Worm (Caenorhabditis elegans) whole organism, early embryonic: ENCODE data around the gene ndub-8.

Experiments used
- B0310.2 ChIP-seq: sonication (generic microtip); optimal IDR thresholded peaks from 2 replicates; lab custom pipeline; 2016; ENCODE audit warnings: mild to moderate bottlenecking, missing genetic modification characterization, missing compliant biosample characterization
- F13C5.2 ChIP-seq: sonication (generic microtip); optimal IDR thresholded peaks from 2 replicates; lab custom pipeline; 2017; ENCODE audit warnings: mild to moderate bottlenecking, missing genetic modification characterization, inconsistent platforms, missing compliant biosample characterization
- aly-1 ChIP-seq: sonication (generic microtip); optimal IDR thresholded peaks from 2 replicates; lab custom pipeline; 2016; ENCODE audit warnings: missing genetic modification characterization, missing compliant biosample characterization
- ama-1 ChIP-seq: fragments of 150-350 bp; optimal IDR thresholded peaks from 2 replicates; lab custom pipeline; 2014
- ceh-13 ChIP-seq: fragments of 200-800 bp; sonication (Bioruptor generic); optimal IDR thresholded peaks from 2 replicates; lab custom pipeline; 2018; ENCODE audit warnings: mild to moderate bottlenecking, missing genetic modification characterization, missing compliant biosample characterization
- ceh-36 ChIP-seq: sonication (generic microtip); optimal IDR thresholded peaks from 2 replicates; lab custom pipeline; 2016; ENCODE audit warnings: missing genetic modification characterization, inconsistent platforms, missing compliant biosample characterization
- ets-7 ChIP-seq: sonication (generic microtip); optimal IDR thresholded peaks from 2 replicates; lab custom pipeline; 2016; ENCODE audit warnings: missing genotype, missing genetic modification characterization, missing compliant biosample characterization
- flt-1 ChIP-seq: fragments of 200-800 bp; sonication (Bioruptor generic); IDR thresholded peaks from 2 replicates; pipeline ENCODE4 v1.3.6; 2022; ENCODE audit warnings: missing genetic modification characterization, missing compliant biosample characterization
- hmbx-1 ChIP-seq: sonication (generic microtip); optimal IDR thresholded peaks from 2 replicates; lab custom pipeline; 2016; ENCODE audit warnings: mild to moderate bottlenecking, missing genetic modification characterization, missing compliant biosample characterization
- hmg-4 ChIP-seq: fragments of 200-800 bp; sonication (Bioruptor generic); optimal IDR thresholded peaks from 2 replicates; lab custom pipeline; 2018; ENCODE audit warnings: mild to moderate bottlenecking, missing genetic modification characterization, missing compliant biosample characterization
- hnd-1 ChIP-seq: sonication (generic microtip); optimal IDR thresholded peaks from 2 replicates; lab custom pipeline; 2016; ENCODE audit warnings: missing genetic modification characterization, missing compliant biosample characterization
- pes-1 ChIP-seq: fragments of 200-800 bp; sonication (Bioruptor generic); IDR thresholded peaks from 2 replicates; pipeline ENCODE4 v1.3.6; 2022; ENCODE audit warnings: missing genetic modification reagents, missing genetic modification characterization, missing compliant biosample characterization
- scrt-1 ChIP-seq: fragments of 200-800 bp; sonication (Bioruptor generic); IDR thresholded peaks from 2 replicates; pipeline ENCODE4 v1.3.6; 2022; ENCODE audit warnings: missing genetic modification characterization, missing compliant biosample characterization
- sea-1 ChIP-seq: fragments of 200-800 bp; sonication (Bioruptor generic); conservative IDR thresholded peaks from 2 replicates; pipeline ENCODE4 v1.3.6; 2022; ENCODE audit warnings: missing genetic modification characterization, missing compliant biosample characterization
- tbx-11 ChIP-seq: fragments of 200-800 bp; sonication (Bioruptor generic); IDR thresholded peaks from 2 replicates; pipeline ENCODE4 v1.3.6; 2022; ENCODE audit warnings: missing genetic modification characterization, missing compliant biosample characterization
- tbx-37 ChIP-seq: fragments of 200-800 bp; sonication (Bioruptor generic); conservative IDR thresholded peaks from 2 replicates; pipeline ENCODE4 v1.3.6; 2022; ENCODE audit warnings: missing genetic modification reagents, missing genetic modification characterization, missing compliant biosample characterization
- tra-4 ChIP-seq: sonication (generic microtip); optimal IDR thresholded peaks from 2 replicates; lab custom pipeline; 2017; ENCODE audit warnings: missing genetic modification characterization, missing compliant biosample characterization

The ndub-8 gene

DNA sequence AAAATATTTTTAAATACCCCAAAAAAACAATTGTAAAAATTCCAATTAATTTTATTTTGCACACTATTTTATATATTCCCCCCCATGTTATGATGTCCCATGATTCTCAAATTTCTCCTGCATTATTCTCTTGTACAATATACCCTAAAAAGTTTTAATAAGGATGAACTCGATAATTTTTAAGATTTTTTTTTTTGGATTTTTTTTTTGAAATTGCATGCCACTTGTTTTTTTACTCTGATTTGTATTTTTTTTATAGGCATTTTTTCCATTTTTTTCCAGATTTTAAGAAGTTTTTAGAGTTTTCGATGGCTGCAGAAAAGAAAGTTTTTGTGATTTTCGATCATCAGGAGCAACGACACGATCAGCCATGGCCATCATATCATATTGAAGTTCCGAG, 9.7 kb downstream of the ndub-8 start, which contains the start of gene hda-10:
Gene hda-10 (plus strand): TSS at position 301 of the 400 bp plus-strand sequence.
- TF ChIP-seq ceh-13 (GFP tag; lab: Kevin White, UChicago) (no peak), sea-1 (no peak), tbx-37 (GFP tag; lab: Robert Waterston, UW) (no peak), aly-1 (tag; lab: Kevin White, UChicago) (no peak), ets-7 (tag; lab: Kevin White, UChicago) (no peak), ceh-36 (tag; lab: Kevin White, UChicago) (no peak), ama-1 (no peak), F13C5.2 (tag; lab: Kevin White, UChicago) (no peak), scrt-1 (GFP tag; lab: Robert Waterston, UW) (no peak), hmg-4 (GFP tag; lab: Kevin White, UChicago) (no peak), pes-1 (GFP tag; lab: Robert Waterston, UW) (no peak), hmbx-1 (tag; lab: Kevin White, UChicago) (no peak), hnd-1 (tag; lab: Kevin White, UChicago) (no peak)

ce11 chrII:13886431-13886830, 13.8 kb downstream of the ndub-8 start:
- TF ChIP-seq ets-7 (tag; lab: Kevin White, UChicago) (no peak), tbx-11 (GFP tag; lab: Robert Waterston, UW) (no peak), flt-1 (no peak), pes-1 (GFP tag; lab: Robert Waterston, UW) (no peak), hmg-4 (GFP tag; lab: Kevin White, UChicago) (no peak), sea-1 (no peak), scrt-1 (GFP tag; lab: Robert Waterston, UW) (no peak), ama-1 (no peak), aly-1 (tag; lab: Kevin White, UChicago) (no peak), tra-4 (tag; lab: Kevin White, UChicago) (no peak), F13C5.2 (tag; lab: Kevin White, UChicago) (no peak), hnd-1 (tag; lab: Kevin White, UChicago) (no peak), hmbx-1 (tag; lab: Kevin White, UChicago) (no peak), ceh-36 (tag; lab: Kevin White, UChicago) (no peak), B0310.2 (no peak)

- no peak for TF ChIP-seq ceh-36 (tag; lab: Kevin White, UChicago)
- TF ChIP-seq F13C5.2 (tag; lab: Kevin White, UChicago) = no peak
- TF ChIP-seq hmg-4 (GFP tag; lab: Kevin White, UChicago) = peak; percentile 7
- no peak for TF ChIP-seq hnd-1 (tag; lab: Kevin White, UChicago)
Measured at ce11 chrII:13888278-13888677, 15.6 kb downstream of the ndub-8 start, which contains the start of gene mcd-1. Gene mcd-1 (plus strand): TSS chrII:13888544.

DNA sequence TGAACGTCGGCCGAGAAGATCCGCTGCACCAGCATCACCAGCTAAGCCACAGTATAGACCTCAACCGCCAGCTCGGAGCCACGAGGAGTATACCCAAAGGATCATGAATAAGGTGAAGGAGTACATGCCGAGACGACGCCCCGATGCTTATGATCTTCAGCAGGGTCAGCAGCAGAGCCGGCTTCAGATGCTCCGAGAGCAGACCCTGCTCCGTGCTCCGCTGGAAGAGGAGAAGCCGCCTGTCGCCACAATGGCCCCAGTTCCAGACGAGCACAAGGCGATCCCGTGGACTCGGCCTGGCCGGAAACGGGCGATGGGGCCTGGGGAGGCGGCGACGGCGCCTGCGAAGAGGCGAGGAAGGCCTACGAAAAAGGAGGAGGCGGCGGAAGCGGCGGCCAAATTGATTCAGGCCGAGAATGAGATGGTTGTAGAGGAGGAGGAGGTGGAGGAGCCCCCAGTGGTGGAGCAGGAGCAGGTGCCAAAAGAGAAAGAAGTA, 23.7 kb downstream of the ndub-8 start:
- TF ChIP-seq ama-1 = no peak
- TF ChIP-seq hmg-4 (GFP tag; lab: Kevin White, UChicago) = no peak
- TF ChIP-seq flt-1 = no peak
- TF ChIP-seq hnd-1 (tag; lab: Kevin White, UChicago) = no peak
- no peak for TF ChIP-seq tbx-37 (GFP tag; lab: Robert Waterston, UW)
- no peak for TF ChIP-seq hmbx-1 (tag; lab: Kevin White, UChicago)
- TF ChIP-seq tra-4 (tag; lab: Kevin White, UChicago) = no peak
- TF ChIP-seq sea-1 = no peak
- no peak for TF ChIP-seq tbx-11 (GFP tag; lab: Robert Waterston, UW)
- TF ChIP-seq ceh-13 (GFP tag; lab: Kevin White, UChicago) = no peak
- no peak for TF ChIP-seq aly-1 (tag; lab: Kevin White, UChicago)

DNA sequence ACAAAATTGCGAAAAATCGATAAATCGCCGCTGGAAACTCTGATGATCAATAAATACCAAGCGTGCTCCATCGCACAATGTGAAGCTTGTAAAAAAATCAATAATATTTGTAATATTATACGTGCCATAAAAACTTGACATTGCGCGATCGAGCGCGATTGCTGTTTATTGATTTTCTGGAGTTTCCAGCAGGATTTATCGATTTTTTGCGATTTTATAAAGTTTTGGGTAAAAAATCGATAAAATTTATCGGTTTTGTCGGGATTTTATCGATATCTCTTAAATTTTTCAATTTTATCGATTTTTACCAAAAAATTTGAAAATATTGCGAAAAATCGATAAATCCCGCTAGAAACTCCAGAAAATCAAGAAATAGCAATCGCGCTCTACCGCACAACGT, 27.1 kb downstream of the ndub-8 start:
- TF ChIP-seq hmg-4 (GFP tag; lab: Kevin White, UChicago) (no peak), tbx-11 (GFP tag; lab: Robert Waterston, UW) (no peak), B0310.2 (no peak), flt-1 (no peak), tra-4 (tag; lab: Kevin White, UChicago) (no peak), ets-7 (tag; lab: Kevin White, UChicago) (no peak), scrt-1 (GFP tag; lab: Robert Waterston, UW) (no peak), pes-1 (GFP tag; lab: Robert Waterston, UW) (no peak), ama-1 (no peak), hmbx-1 (tag; lab: Kevin White, UChicago) (no peak), hnd-1 (tag; lab: Kevin White, UChicago) (no peak), sea-1 (no peak), ceh-13 (GFP tag; lab: Kevin White, UChicago) (no peak)

ce11 chrII:13902014-13902413, 29.3 kb downstream of the ndub-8 start, which contains the start of gene W02B8.1:
Gene W02B8.1 (minus strand): TSS chrII:13902114.
- TF ChIP-seq hmg-4 (GFP tag; lab: Kevin White, UChicago) (no peak), ceh-36 (tag; lab: Kevin White, UChicago) (no peak), aly-1 (tag; lab: Kevin White, UChicago) (no peak), ceh-13 (GFP tag; lab: Kevin White, UChicago) (no peak), F13C5.2 (tag; lab: Kevin White, UChicago) (no peak), scrt-1 (GFP tag; lab: Robert Waterston, UW) (no peak), hmbx-1 (tag; lab: Kevin White, UChicago) (no peak), ama-1 (no peak), tbx-37 (GFP tag; lab: Robert Waterston, UW) (no peak), hnd-1 (tag; lab: Kevin White, UChicago) (no peak), flt-1 (no peak)

ce11 chrII:13903482-13903881, 30.8 kb downstream of the ndub-8 start:
- no peak for TF ChIP-seq pes-1 (GFP tag; lab: Robert Waterston, UW)
- TF ChIP-seq tbx-37 (GFP tag; lab: Robert Waterston, UW) = no peak
- no peak for TF ChIP-seq tbx-11 (GFP tag; lab: Robert Waterston, UW)
- no peak for TF ChIP-seq ama-1
